Fruit fly (Drosophila melanogaster) whole organism, embryonic: ENCODE data around the gene MCTS1.

Experiments used
- CG10209 ChIP-seq: fragments of 200-800 bp; sonication (Bioruptor generic); optimal IDR thresholded peaks from 3 replicates; lab custom pipeline; 2017; ENCODE audit warnings: missing biosample characterization, mild to moderate bottlenecking, missing genetic modification characterization, missing genetic modification reagents
- CG11398 ChIP-seq: fragments of 200-800 bp; sonication (Bioruptor generic); optimal IDR thresholded peaks from 2 replicates; lab custom pipeline; 2016; ENCODE audit warnings: missing biosample characterization, missing genetic modification characterization
- CG13894 ChIP-seq: fragments of 200-800 bp; sonication (Bioruptor generic); optimal IDR thresholded peaks from 3 replicates; lab custom pipeline; 2018; ENCODE audit warnings: missing biosample characterization, mild to moderate bottlenecking, missing genetic modification characterization, moderate library complexity
- CG14441 ChIP-seq: fragments of 200-800 bp; sonication (Bioruptor generic); IDR thresholded peaks from 2 replicates; pipeline ENCODE4 v1.3.6; 2022; ENCODE audit warnings: missing biosample characterization, missing genetic modification characterization
- CG1529 ChIP-seq: fragments of 200-800 bp; sonication (Bioruptor generic); optimal IDR thresholded peaks from 3 replicates; lab custom pipeline; 2018; ENCODE audit warnings: missing biosample characterization, missing genetic modification characterization
- CG18599 ChIP-seq: fragments of 200-800 bp; sonication (Bioruptor generic); optimal IDR thresholded peaks from 3 replicates; lab custom pipeline; 2017; ENCODE audit warnings: missing biosample characterization, missing genetic modification characterization, mild to moderate bottlenecking, moderate library complexity, missing genetic modification reagents
- CG31441 ChIP-seq: fragments of 200-800 bp; sonication (Bioruptor generic); IDR thresholded peaks from 2 replicates; pipeline ENCODE4 v1.3.6; 2022; ENCODE audit warnings: missing biosample characterization, missing genetic modification characterization
- CG3281 ChIP-seq: fragments of 200-800 bp; sonication (Bioruptor generic); optimal IDR thresholded peaks from 3 replicates; lab custom pipeline; 2017; ENCODE audit warnings: missing biosample characterization, mild to moderate bottlenecking, missing genetic modification characterization
- CG5953 ChIP-seq: fragments of 200-800 bp; sonication (Bioruptor generic); IDR thresholded peaks from 2 replicates; pipeline ENCODE4 v1.3.6; 2022; ENCODE audit warnings: missing biosample characterization, missing genetic modification characterization
- CG6765 ChIP-seq: fragments of 200-800 bp; sonication (Bioruptor generic); optimal IDR thresholded peaks from 3 replicates; lab custom pipeline; 2017; ENCODE audit warnings: missing biosample characterization, mild to moderate bottlenecking, missing genetic modification characterization
- CG6854 ChIP-seq: fragments of 200-800 bp; sonication (Bioruptor generic); optimal IDR thresholded peaks from 3 replicates; lab custom pipeline; 2017; ENCODE audit warnings: missing biosample characterization, mild to moderate bottlenecking, missing genetic modification characterization
- CG7928 ChIP-seq: fragments of 200-800 bp; sonication (Bioruptor generic); optimal IDR thresholded peaks from 2 replicates; lab custom pipeline; 2017; ENCODE audit warnings: missing biosample characterization, mild to moderate bottlenecking, missing genetic modification characterization
- CG7963 ChIP-seq: fragments of 200-800 bp; sonication (Bioruptor generic); IDR thresholded peaks from 3 replicates; pipeline ENCODE4 v1.3.6; 2022; ENCODE audit warnings: missing biosample characterization, missing genetic modification characterization; ENCODE audit not compliant: partially characterized antibody
- CG7987 ChIP-seq: fragments of 200-800 bp; sonication (Bioruptor generic); optimal IDR thresholded peaks from 2 replicates; lab custom pipeline; 2018; ENCODE audit warnings: missing biosample characterization, mild to moderate bottlenecking, missing genetic modification characterization, moderate library complexity
- CG8281 ChIP-seq: fragments of 200-800 bp; sonication (Bioruptor generic); optimal IDR thresholded peaks from 2 replicates; lab custom pipeline; 2018; ENCODE audit warnings: missing biosample characterization, mild to moderate bottlenecking, missing genetic modification characterization, moderate library complexity
- CG9797 ChIP-seq: fragments of 200-800 bp; sonication (Bioruptor generic); optimal IDR thresholded peaks from 3 replicates; lab custom pipeline; 2018; ENCODE audit warnings: missing biosample characterization, mild to moderate bottlenecking, missing genetic modification characterization
- CHES-1-like ChIP-seq: fragments of 200-800 bp; sonication (Bioruptor generic); optimal IDR thresholded peaks from 2 replicates; lab custom pipeline; 2016; ENCODE audit warnings: missing biosample characterization, missing genetic modification characterization
- D19B ChIP-seq: fragments of 200-800 bp; sonication (Bioruptor generic); optimal IDR thresholded peaks from 2 replicates; lab custom pipeline; 2017; ENCODE audit warnings: missing biosample characterization, mild to moderate bottlenecking, missing genetic modification characterization
- Deaf1 ChIP-seq: fragments of 200-800 bp; optimal IDR thresholded peaks from 3 replicates; lab custom pipeline; 2019; ENCODE audit warnings: missing biosample characterization, mild to moderate bottlenecking, missing genetic modification characterization, moderate library complexity
- Dfd ChIP-seq, 2 experiments: fragments of >200 bp; optimal IDR thresholded peaks; 2 replicates each; lab custom pipeline; 2017; ENCODE audit warnings: missing biosample characterization in 2 of 2, missing genetic modification characterization in 2 of 2
- Eip74EF ChIP-seq, 2 experiments: fragments of 200-800 bp in 1 of 2; fragments of >200 bp in 1 of 2; sonication (Bioruptor generic) in 1 of 2; optimal IDR thresholded peaks; 2 replicates each; lab custom pipeline; 2017 to 2019; ENCODE audit warnings: missing biosample characterization in 2 of 2, missing genetic modification characterization in 2 of 2, mild to moderate bottlenecking in 1 of 2, moderate library complexity in 1 of 2
- HLH3B ChIP-seq: fragments of 200-800 bp; sonication (Bioruptor generic); IDR thresholded peaks from 2 replicates; pipeline ENCODE4 v1.3.6; 2022; ENCODE audit warnings: missing biosample characterization, missing genetic modification characterization
- HmgZ ChIP-seq: fragments of 200-800 bp; sonication (Bioruptor generic); optimal IDR thresholded peaks from 2 replicates; lab custom pipeline; 2018; ENCODE audit warnings: missing biosample characterization, mild to moderate bottlenecking, missing genetic modification characterization
- Jarid2 ChIP-seq: fragments of 200-800 bp; sonication (Bioruptor generic); optimal IDR thresholded peaks from 3 replicates; lab custom pipeline; 2017; ENCODE audit warnings: mild to moderate bottlenecking, missing biosample characterization, missing genetic modification reagents, missing genetic modification characterization
- Lim3 ChIP-seq: fragments of 200-800 bp; sonication (Bioruptor generic); IDR thresholded peaks from 2 replicates; pipeline ENCODE4 v1.3.6; 2022; ENCODE audit warnings: missing biosample characterization, missing genetic modification characterization
- NK7.1 ChIP-seq: fragments of 200-800 bp; sonication (Bioruptor generic); optimal IDR thresholded peaks from 3 replicates; lab custom pipeline; 2016; ENCODE audit warnings: missing biosample characterization, missing genetic modification characterization
- Sin3A ChIP-seq: fragments of >200 bp; optimal IDR thresholded peaks from 2 replicates; lab custom pipeline; 2018
- Tbp ChIP-seq: fragments of >200 bp; optimal IDR thresholded peaks from 2 replicates; lab custom pipeline; 2018; ENCODE audit warnings: missing biosample characterization, missing genetic modification characterization
- ac ChIP-seq: fragments of 200-800 bp; sonication (Bioruptor generic); optimal IDR thresholded peaks from 3 replicates; lab custom pipeline; 2017; ENCODE audit warnings: missing biosample characterization, mild to moderate bottlenecking, missing genetic modification characterization
- ash1 ChIP-seq: fragments of 200-800 bp; sonication (Bioruptor generic); optimal IDR thresholded peaks from 2 replicates; lab custom pipeline; 2018; ENCODE audit warnings: missing biosample characterization, mild to moderate bottlenecking, missing genetic modification characterization
- bsh ChIP-seq, 2 experiments: fragments of 200-800 bp; sonication (Bioruptor generic); optimal IDR thresholded peaks; 2 replicates each; lab custom pipeline; 2017 to 2018; ENCODE audit warnings: mild to moderate bottlenecking in 2 of 2, missing biosample characterization in 2 of 2, missing genetic modification characterization in 2 of 2, moderate library complexity in 1 of 2
- dpn ChIP-seq, 2 experiments: fragments of 200-800 bp; sonication (Bioruptor generic); optimal IDR thresholded peaks; 3 replicates each; lab custom pipeline; 2016; ENCODE audit warnings: missing biosample characterization in 2 of 2, missing genetic modification characterization in 2 of 2
- ewg ChIP-seq: fragments of 200-800 bp; sonication (Bioruptor generic); optimal IDR thresholded peaks from 3 replicates; lab custom pipeline; 2017; ENCODE audit warnings: mild to moderate bottlenecking, missing biosample characterization, missing genetic modification reagents, missing genetic modification characterization
- fru ChIP-seq: fragments of >200 bp; optimal IDR thresholded peaks from 2 replicates; lab custom pipeline; 2017
- gcm2 ChIP-seq: fragments of 200-800 bp; sonication (Bioruptor generic); optimal IDR thresholded peaks from 2 replicates; lab custom pipeline; 2016; ENCODE audit warnings: missing biosample characterization, missing genetic modification characterization
- ham ChIP-seq: fragments of 200-800 bp; sonication (Bioruptor generic); IDR thresholded peaks from 2 replicates; pipeline ENCODE4 v1.3.6; 2022; ENCODE audit warnings: missing biosample characterization, missing genetic modification characterization
- kay ChIP-seq: fragments of 200-800 bp; sonication (Bioruptor generic); optimal IDR thresholded peaks from 2 replicates; lab custom pipeline; 2016; ENCODE audit warnings: missing biosample characterization, missing genetic modification characterization
- knrl ChIP-seq: fragments of 200-800 bp; sonication (Bioruptor generic); IDR thresholded peaks from 3 replicates; pipeline ENCODE4 v1.3.6; 2022; ENCODE audit warnings: missing biosample characterization, missing genetic modification characterization; ENCODE audit not compliant: partially characterized antibody
- lilli ChIP-seq: fragments of 200-800 bp; sonication (Bioruptor generic); optimal IDR thresholded peaks from 3 replicates; lab custom pipeline; 2016; ENCODE audit warnings: missing biosample characterization, missing genetic modification characterization
- mam ChIP-seq: fragments of 200-800 bp; sonication (Bioruptor generic); optimal IDR thresholded peaks from 3 replicates; lab custom pipeline; 2016; ENCODE audit warnings: missing biosample characterization, missing genetic modification characterization
- nerfin-2 ChIP-seq: fragments of 200-800 bp; sonication (Bioruptor generic); IDR thresholded peaks from 2 replicates; pipeline ENCODE4 v1.3.6; 2022; ENCODE audit warnings: missing biosample characterization, missing genetic modification characterization; ENCODE audit not compliant: partially characterized antibody
- otp ChIP-seq: fragments of 200-800 bp; sonication (Bioruptor generic); IDR thresholded peaks from 3 replicates; pipeline ENCODE4, ENCODE4 v1.3.6; 2022; ENCODE audit warnings: missing biosample characterization, missing genetic modification characterization
- pnt ChIP-seq: fragments of 200-800 bp; sonication (Bioruptor generic); optimal IDR thresholded peaks from 3 replicates; lab custom pipeline; 2016; ENCODE audit warnings: missing biosample characterization, missing genetic modification characterization
- repo ChIP-seq: fragments of 200-800 bp; sonication (Bioruptor generic); optimal IDR thresholded peaks from 2 replicates; lab custom pipeline; 2016; ENCODE audit warnings: missing biosample characterization, missing genetic modification characterization
- salm ChIP-seq: fragments of 200-800 bp; sonication (Bioruptor generic); optimal IDR thresholded peaks from 2 replicates; lab custom pipeline; 2018; ENCODE audit warnings: missing biosample characterization, mild to moderate bottlenecking, missing genetic modification characterization
- slp2 ChIP-seq: fragments of 200-800 bp; sonication (Bioruptor generic); optimal IDR thresholded peaks from 2 replicates; lab custom pipeline; 2016; ENCODE audit warnings: missing biosample characterization, missing genetic modification characterization
- stwl ChIP-seq: fragments of 200-800 bp; sonication (Bioruptor generic); optimal IDR thresholded peaks from 3 replicates; lab custom pipeline; 2018; ENCODE audit warnings: missing biosample characterization, mild to moderate bottlenecking, missing genetic modification characterization, moderate library complexity
- trem ChIP-seq: fragments of 200-800 bp; optimal IDR thresholded peaks from 3 replicates; lab custom pipeline; 2019; ENCODE audit warnings: missing biosample characterization, mild to moderate bottlenecking, missing genetic modification characterization, moderate library complexity
- ttk ChIP-seq: fragments of 200-800 bp; sonication (Bioruptor generic); IDR thresholded peaks from 2 replicates; pipeline ENCODE4 v2.1.2; 2022; ENCODE audit warnings: missing biosample characterization, missing genetic modification characterization
- wek ChIP-seq: fragments of 200-800 bp; sonication (Bioruptor generic); optimal IDR thresholded peaks from 3 replicates; lab custom pipeline; 2018; ENCODE audit warnings: missing biosample characterization, mild to moderate bottlenecking, missing genetic modification characterization, moderate library complexity

The MCTS1 gene

dm6 chrX:6000747-6001426 lies 36.8 kb upstream of the MCTS1 start, which contains the start of gene CG4766 (continued):
- TF ChIP-seq Tbp (GFP tag; lab: Kevin White, UChicago) (no peak), Sin3A (no peak), lilli (GFP tag; lab: Kevin White, UChicago) (peak; percentile 83), CG10209 (GFP tag; lab: Kevin White, UChicago) (peak; percentile 87), mam (peak; percentile 83), CG5953 (GFP tag; lab: Robert Waterston, UW) (peak; percentile 52; the same call in 1 of the 2 replicates), dpn (GFP tag; optimal IDR thresholded peaks at IDR 0.05; lab: Kevin White, UChicago) (peak; percentile 83 to 87), nerfin-2 (GFP tag; lab: Robert Waterston, UW) (no peak), stwl (tag; lab: Kevin White, UChicago) (no peak), repo (peak; percentile 62), Jarid2 (peak; percentile 61), ash1 (GFP tag; lab: Kevin White, UChicago) (no peak), CG1529 (peak; percentile 84), CG31441 (GFP tag; lab: Robert Waterston, UW) (peak; percentile 91), pnt (peak; percentile 90), CHES-1-like (GFP tag; lab: Kevin White, UChicago) (peak; percentile 86), salm (tag; lab: Kevin White, UChicago) (peak; percentile 57), trem (tag; lab: Kevin White, UChicago) (peak; percentile 84), Eip74EF (GFP tag; optimal IDR thresholded peaks at IDR 0.05; lab: Kevin White, UChicago) (peak in 1 of 2 experiments; percentile 73), CG3281 (GFP tag; lab: Kevin White, UChicago) (peak; percentile 70), Lim3 (GFP tag; lab: Robert Waterston, UW) (no peak; the same call in 1 of the 2 replicates), ewg (GFP tag; lab: Kevin White, UChicago) (peak; percentile 77), CG13894 (tag; lab: Kevin White, UChicago) (peak; percentile 36), kay (peak; percentile 81), CG6854 (GFP tag; lab: Kevin White, UChicago) (peak; percentile 49), Deaf1 (tag; lab: Kevin White, UChicago) (peak; percentile 59), wek (GFP tag; lab: Kevin White, UChicago) (peak; percentile 45), knrl (GFP tag; lab: Robert Waterston, UW) (no peak), CG9797 (GFP tag; lab: Kevin White, UChicago) (no peak), ac (GFP tag; lab: Kevin White, UChicago) (peak; percentile 69), CG7928 (GFP tag; lab: Kevin White, UChicago) (no peak), otp (GFP tag; lab: Robert Waterston, UW) (peak; percentile 75), D19B (GFP tag; lab: Kevin White, UChicago) (no peak), CG7987 (GFP tag; lab: Kevin White, UChicago) (peak; percentile 40), HLH3B (GFP tag; lab: Robert Waterston, UW) (peak; percentile 72), CG8281 (peak; percentile 68), NK7.1 (peak; percentile 65), fru (lab: Kevin White, UChicago) (no peak), HmgZ (peak; percentile 58), ham (GFP tag; lab: Robert Waterston, UW) (no peak), CG14441 (peak; percentile 56), CG11398 (GFP tag; lab: Kevin White, UChicago) (peak; percentile 57), ttk (GFP tag; lab: Robert Waterston, UW) (peak; percentile 74), CG6765 (GFP tag; lab: Kevin White, UChicago) (peak; percentile 60), slp2 (GFP tag; lab: Kevin White, UChicago) (peak; percentile 55), Dfd (GFP tag; optimal IDR thresholded peaks at IDR 0.05; lab: Kevin White, UChicago) (no peak), bsh (GFP tag; optimal IDR thresholded peaks at IDR 0.05; lab: Kevin White, UChicago) (peak; percentile 60 to 87), gcm2 (peak; percentile 58), CG7963 (no peak), CG18599 (peak; percentile 88)
